Worm (Caenorhabditis elegans) whole organism, L1 larva: ENCODE data around the gene W06E11.1.

Experiments
- C16A3.4 ChIP-seq: fragments of 150-350 bp; optimal IDR thresholded peaks from 2 replicates; lab custom pipeline; 2014; ENCODE audit warnings: missing biosample characterization, missing genetic modification characterization
- Y116A8C.19 ChIP-seq: sonication (generic microtip); optimal IDR thresholded peaks from 2 replicates; lab custom pipeline; 2016; ENCODE audit warnings: missing compliant biosample characterization, missing genetic modification characterization, borderline replicate concordance
- aha-1 ChIP-seq: fragments of 150-350 bp; optimal IDR thresholded peaks from 2 replicates; lab custom pipeline; 2014; ENCODE audit warnings: missing biosample characterization, missing genetic modification characterization
- alr-1 ChIP-seq: fragments of 200-800 bp; sonication (Bioruptor generic); optimal IDR thresholded peaks from 2 replicates; lab custom pipeline; 2018; ENCODE audit warnings: borderline replicate concordance, mild to moderate bottlenecking, missing genetic modification characterization, missing compliant biosample characterization
- blmp-1 ChIP-seq: fragments of 150-350 bp; optimal IDR thresholded peaks from 2 replicates; lab custom pipeline; 2014; ENCODE audit warnings: missing biosample characterization, missing genetic modification characterization
- ces-1 ChIP-seq: fragments of 150-350 bp; optimal IDR thresholded peaks from 2 replicates; lab custom pipeline; 2014; ENCODE audit warnings: missing biosample characterization, missing genetic modification reagents, missing genetic modification characterization
- dpl-1 ChIP-seq, 3 experiments: fragments of 150-350 bp in 2 of 3; sonication (generic microtip) in 1 of 3; optimal IDR thresholded peaks; 2 replicates each; lab custom pipeline; 2014 to 2017; ENCODE audit warnings: missing biosample characterization in 3 of 3, missing genetic modification characterization in 3 of 3, missing genetic modification reagents in 3 of 3
- efl-1 ChIP-seq, 4 experiments: fragments of 150-350 bp; optimal IDR thresholded peaks in 3 of 4; peaks in 1 of 4; 1 replicate in 1 of 4; 2 replicates in 3 of 4; lab custom pipeline; 2014; ENCODE audit warnings: missing biosample characterization in 2 of 4, missing genetic modification characterization in 2 of 4, missing genetic modification reagents in 2 of 4
- egl-13 ChIP-seq: sonication (generic microtip); optimal IDR thresholded peaks from 2 replicates; lab custom pipeline; 2016; ENCODE audit warnings: missing genotype, missing genetic modification reagents, missing genetic modification characterization, missing compliant biosample characterization
- egl-27 ChIP-seq, 2 experiments: fragments of 150-350 bp in 1 of 2; sonication (generic microtip); optimal IDR thresholded peaks; 3 replicates each; lab custom pipeline; 2017 to 2018; ENCODE audit warnings: missing biosample characterization in 2 of 2, missing genetic modification characterization in 2 of 2, missing genetic modification reagents in 2 of 2
- elt-3 ChIP-seq, 6 experiments: fragments of 150-350 bp in 1 of 6; sonication (generic microtip); optimal IDR thresholded peaks; 2 replicates each; lab custom pipeline; 2017 to 2018; ENCODE audit warnings: missing biosample characterization in 6 of 6, missing genetic modification characterization in 6 of 6, inconsistent platforms in 1 of 6
- ets-5 ChIP-seq: fragments of 200-800 bp; sonication (Bioruptor generic); IDR thresholded peaks from 2 replicates; pipeline ENCODE4 v1.3.6; 2022; ENCODE audit warnings: missing genetic modification characterization, missing compliant biosample characterization
- fkh-4 ChIP-seq: sonication (generic microtip); optimal IDR thresholded peaks from 2 replicates; lab custom pipeline; 2016; ENCODE audit warnings: missing compliant biosample characterization, missing genetic modification characterization, borderline replicate concordance
- fkh-8 ChIP-seq: sonication (generic microtip); optimal IDR thresholded peaks from 2 replicates; lab custom pipeline; 2016; ENCODE audit warnings: mild to moderate bottlenecking, missing genetic modification characterization, missing compliant biosample characterization
- fos-1 ChIP-seq: fragments of 150-350 bp; optimal IDR thresholded peaks from 2 replicates; lab custom pipeline; 2014; ENCODE audit warnings: missing biosample characterization, missing genetic modification characterization
- grh-1 ChIP-seq: fragments of 200-800 bp; sonication (Bioruptor generic); IDR thresholded peaks from 2 replicates; pipeline ENCODE4 v1.3.6; 2022; ENCODE audit warnings: missing genetic modification reagents, missing genetic modification characterization, missing compliant biosample characterization
- hpl-2 ChIP-seq: fragments of 150-350 bp; optimal IDR thresholded peaks from 2 replicates; lab custom pipeline; 2014; ENCODE audit warnings: missing biosample characterization, missing genetic modification reagents, missing genetic modification characterization
- irx-1 ChIP-seq: sonication (generic microtip); optimal IDR thresholded peaks from 2 replicates; lab custom pipeline; 2016; ENCODE audit warnings: missing genetic modification characterization, missing compliant biosample characterization
- jun-1 ChIP-seq: fragments of 150-350 bp; optimal IDR thresholded peaks from 2 replicates; lab custom pipeline; 2014; ENCODE audit warnings: missing biosample characterization, missing genetic modification reagents, missing genetic modification characterization
- lin-14 ChIP-seq: fragments of 200-800 bp; sonication (Bioruptor generic); optimal IDR thresholded peaks from 2 replicates; lab custom pipeline; 2018; ENCODE audit warnings: mild to moderate bottlenecking, missing genetic modification characterization, moderate library complexity, missing compliant biosample characterization
- lin-15B ChIP-seq: fragments of 150-350 bp; sonication (generic microtip); optimal IDR thresholded peaks from 3 replicates; lab custom pipeline; 2014; ENCODE audit warnings: missing biosample characterization, missing genetic modification characterization
- lir-3 ChIP-seq: sonication (generic microtip); optimal IDR thresholded peaks from 2 replicates; lab custom pipeline; 2016; ENCODE audit warnings: mild to moderate bottlenecking, missing genetic modification characterization, moderate library complexity, missing compliant biosample characterization; ENCODE audit not compliant: poor library complexity
- lsy-2 ChIP-seq, 2 experiments: fragments of 150-350 bp; optimal IDR thresholded peaks; 2 replicates each; lab custom pipeline; 2014; ENCODE audit warnings: missing biosample characterization in 2 of 2, missing genetic modification characterization in 2 of 2
- mab-9 ChIP-seq: fragments of 200-800 bp; sonication (Bioruptor generic); IDR thresholded peaks from 2 replicates; pipeline ENCODE4 v1.3.6; 2022; ENCODE audit warnings: missing genetic modification reagents, missing genetic modification characterization, missing compliant biosample characterization
- mep-1 ChIP-seq: fragments of 150-350 bp; optimal IDR thresholded peaks from 2 replicates; lab custom pipeline; 2014; ENCODE audit warnings: missing biosample characterization, missing genetic modification characterization
- nhr-11 ChIP-seq: fragments of 150-350 bp; optimal IDR thresholded peaks from 2 replicates; lab custom pipeline; 2014; ENCODE audit warnings: missing biosample characterization, missing genetic modification characterization
- nhr-12 ChIP-seq: sonication (generic microtip); optimal IDR thresholded peaks from 2 replicates; lab custom pipeline; 2017; ENCODE audit warnings: missing biosample characterization, missing genetic modification characterization
- nhr-20 ChIP-seq: sonication (generic microtip); optimal IDR thresholded peaks from 2 replicates; lab custom pipeline; 2016; ENCODE audit warnings: mild to moderate bottlenecking, missing genetic modification characterization, missing compliant biosample characterization
- nhr-237 ChIP-seq: fragments of 150-350 bp; optimal IDR thresholded peaks from 2 replicates; lab custom pipeline; 2014; ENCODE audit warnings: missing biosample characterization, missing genetic modification characterization
- nhr-28 ChIP-seq: fragments of 150-350 bp; optimal IDR thresholded peaks from 2 replicates; lab custom pipeline; 2014; ENCODE audit warnings: missing biosample characterization, missing genetic modification characterization
- nhr-47 ChIP-seq: sonication (generic microtip); optimal IDR thresholded peaks from 2 replicates; lab custom pipeline; 2016; ENCODE audit warnings: mild to moderate bottlenecking, missing genetic modification characterization, moderate library complexity, missing compliant biosample characterization
- nhr-71 ChIP-seq: sonication (generic microtip); optimal IDR thresholded peaks from 2 replicates; lab custom pipeline; 2016; ENCODE audit warnings: mild to moderate bottlenecking, missing genetic modification characterization, moderate library complexity, missing compliant biosample characterization
- nhr-84 ChIP-seq: sonication (generic microtip); optimal IDR thresholded peaks from 2 replicates; lab custom pipeline; 2017; ENCODE audit warnings: missing biosample characterization, missing genetic modification characterization
- nhr-85 ChIP-seq: sonication (generic microtip); peaks from one replicate; lab custom pipeline; 2016; ENCODE audit warnings: missing genetic modification characterization, inconsistent platforms, missing compliant biosample characterization
- nhr-90 ChIP-seq: sonication (generic microtip); optimal IDR thresholded peaks from 2 replicates; lab custom pipeline; 2016; ENCODE audit warnings: mild to moderate bottlenecking, missing genetic modification characterization, missing compliant biosample characterization; ENCODE audit not compliant: poor library complexity
- rnt-1 ChIP-seq: sonication (generic microtip); optimal IDR thresholded peaks from 2 replicates; lab custom pipeline; 2016; ENCODE audit warnings: mild to moderate bottlenecking, missing genetic modification characterization, moderate library complexity, missing compliant biosample characterization
- skn-1 ChIP-seq: fragments of 150-350 bp; optimal IDR thresholded peaks from 2 replicates; lab custom pipeline; 2014; ENCODE audit warnings: missing biosample characterization, missing genetic modification characterization
- snu-23 ChIP-seq: sonication (generic microtip); optimal IDR thresholded peaks from 2 replicates; lab custom pipeline; 2016; ENCODE audit warnings: missing genetic modification characterization, missing compliant biosample characterization
- sox-4 ChIP-seq: sonication (generic microtip); optimal IDR thresholded peaks from 2 replicates; lab custom pipeline; 2016; ENCODE audit warnings: missing genetic modification characterization, missing compliant biosample characterization
- sptf-1 ChIP-seq: fragments of 150-350 bp; optimal IDR thresholded peaks from 2 replicates; lab custom pipeline; 2014; ENCODE audit warnings: missing biosample characterization, missing genetic modification characterization
- tlp-1 ChIP-seq: fragments of 150-350 bp; optimal IDR thresholded peaks from 2 replicates; lab custom pipeline; 2014; ENCODE audit warnings: missing biosample characterization, missing genetic modification characterization
- unc-130 ChIP-seq: fragments of 150-350 bp; optimal IDR thresholded peaks from 2 replicates; lab custom pipeline; 2017; ENCODE audit warnings: missing biosample characterization, missing genetic modification characterization, inconsistent platforms
- unc-62 ChIP-seq: fragments of 150-350 bp; optimal IDR thresholded peaks from 2 replicates; lab custom pipeline; 2014; ENCODE audit warnings: missing biosample characterization, missing genetic modification reagents, missing genetic modification characterization
- unc-86 ChIP-seq: sonication (generic microtip); optimal IDR thresholded peaks from 2 replicates; lab custom pipeline; 2016; ENCODE audit warnings: missing genetic modification characterization, missing compliant biosample characterization
- unc-98 ChIP-seq: fragments of 200-800 bp; sonication (Bioruptor generic); IDR thresholded peaks from 2 replicates; pipeline ENCODE4 v1.3.6; 2022; ENCODE audit warnings: missing genetic modification characterization, missing compliant biosample characterization
- vab-15 ChIP-seq: sonication (generic microtip); optimal IDR thresholded peaks from 2 replicates; lab custom pipeline; 2017; ENCODE audit warnings: missing genotype, mild to moderate bottlenecking, missing genetic modification characterization, missing compliant biosample characterization
- zag-1 ChIP-seq: fragments of 150-350 bp; optimal IDR thresholded peaks from 2 replicates; lab custom pipeline; 2014; ENCODE audit warnings: missing biosample characterization, missing genetic modification characterization
- zip-4 ChIP-seq: fragments of 200-800 bp; sonication (Bioruptor generic); optimal IDR thresholded peaks from 2 replicates; lab custom pipeline; 2018; ENCODE audit warnings: mild to moderate bottlenecking, missing genetic modification characterization, moderate library complexity, missing compliant biosample characterization
- ztf-11 ChIP-seq, 2 experiments: sonication (generic microtip); optimal IDR thresholded peaks; 2 replicates each; lab custom pipeline; 2016 to 2017; ENCODE audit warnings: missing genetic modification characterization in 2 of 2, missing biosample characterization in 1 of 2, missing compliant biosample characterization in 1 of 2

W06E11.1 gene

DNA sequence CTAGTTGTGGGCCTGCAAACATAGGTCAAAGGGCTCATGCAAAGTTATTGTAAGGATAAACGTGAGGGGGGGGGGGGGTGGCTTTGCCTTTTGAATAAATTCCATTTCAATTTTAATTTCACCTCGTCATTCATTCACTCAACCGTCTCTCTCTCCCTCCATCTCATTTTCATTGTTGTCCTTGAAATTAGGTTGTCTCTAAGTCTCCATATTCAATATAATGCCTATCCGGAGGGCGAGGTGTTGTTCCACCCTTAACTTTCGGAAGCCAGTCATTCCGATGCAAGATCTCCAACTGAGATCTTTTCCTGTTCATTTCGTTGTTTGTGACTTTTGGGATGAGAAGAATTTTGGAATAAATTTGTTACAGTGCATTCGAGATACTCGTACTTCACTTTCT, 15.4 kb downstream of the W06E11.1 start:
- TF ChIP-seq nhr-20 = peak; percentile 4
- TF ChIP-seq irx-1 (tag; lab: Kevin White, UChicago) = no peak
- TF ChIP-seq unc-86 (tag; lab: Kevin White, UChicago) = no peak
- TF ChIP-seq egl-27 (tag; optimal IDR thresholded peaks at IDR 0.05; lab: Kevin White, UChicago) = no peak
- no peak for TF ChIP-seq unc-62 (GFP tag; lab: Kevin White, UChicago)
- no peak for TF ChIP-seq lin-15B (tag; lab: Kevin White, UChicago)
- peak; percentile 76 for TF ChIP-seq nhr-85 (tag; lab: Kevin White, UChicago)
- no peak for TF ChIP-seq rnt-1 (tag; lab: Kevin White, UChicago)
- TF ChIP-seq snu-23 (GFP tag; lab: Kevin White, UChicago) = no peak
- TF ChIP-seq nhr-71 (tag; lab: Kevin White, UChicago) = no peak
- TF ChIP-seq fkh-8 (tag; lab: Kevin White, UChicago) = no peak
- no peak for TF ChIP-seq sptf-1 (tag; lab: Kevin White, UChicago)
- peak; percentile 95 for TF ChIP-seq blmp-1
- TF ChIP-seq zip-4 (GFP tag; lab: Kevin White, UChicago) = no peak
- TF ChIP-seq zag-1 (tag; lab: Kevin White, UChicago) = no peak
- TF ChIP-seq mep-1 = peak; percentile 65
- TF ChIP-seq lir-3 = no peak
- TF ChIP-seq sox-4 (tag; lab: Kevin White, UChicago) = no peak
- no peak for TF ChIP-seq mab-9
- no peak for TF ChIP-seq Y116A8C.19 (tag; lab: Kevin White, UChicago)
- TF ChIP-seq grh-1 (GFP tag; lab: Robert Waterston, UW) = no peak
- peak; percentile 77 for TF ChIP-seq lin-14 (GFP tag; lab: Kevin White, UChicago)
- TF ChIP-seq unc-130 (tag; lab: Kevin White, UChicago) = no peak
- TF ChIP-seq nhr-28 (tag; lab: Kevin White, UChicago) = no peak
- no peak for TF ChIP-seq alr-1 (tag; lab: Kevin White, UChicago)

DNA sequence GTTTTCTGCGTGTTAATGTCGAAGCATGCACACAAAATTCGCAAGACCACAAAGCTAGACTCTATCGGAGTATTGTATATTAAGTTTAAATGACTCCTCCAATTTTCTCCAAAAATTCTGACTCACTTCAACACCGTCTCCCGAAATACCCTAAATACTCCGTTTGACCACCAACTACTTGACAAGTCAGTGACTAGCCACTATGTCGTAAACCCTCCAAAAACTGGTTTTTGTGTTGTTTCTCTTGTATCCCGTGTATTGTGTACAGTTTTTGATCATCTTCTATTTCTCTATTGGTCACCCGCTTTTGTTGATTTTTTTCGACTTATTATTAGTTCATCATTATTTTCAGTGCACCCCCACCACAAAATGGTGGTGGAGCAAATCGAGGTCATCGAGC, 16.5 kb downstream of the W06E11.1 start, which contains the start of gene C09F5.1:
Gene C09F5.1, plus strand, starts transcription at position 353 of the 400 bp plus-strand sequence.
- TF ChIP-seq nhr-90 = peak; percentile 16
- TF ChIP-seq vab-15 = no peak
- no peak for TF ChIP-seq alr-1 (tag; lab: Kevin White, UChicago)
- TF ChIP-seq unc-86 (tag; lab: Kevin White, UChicago) = no peak
- TF ChIP-seq nhr-11 (tag; lab: Kevin White, UChicago) = no peak
- no peak for TF ChIP-seq sptf-1 (tag; lab: Kevin White, UChicago)
- no peak for TF ChIP-seq aha-1 (tag; lab: Kevin White, UChicago)
- TF ChIP-seq hpl-2 (GFP tag; lab: Kevin White, UChicago) = no peak
- peak; percentile 52 for TF ChIP-seq snu-23 (GFP tag; lab: Kevin White, UChicago)
- no peak for TF ChIP-seq ztf-11 (tag; optimal IDR thresholded peaks at IDR 0.05; lab: Kevin White, UChicago)
- no peak for TF ChIP-seq skn-1 (tag; lab: Kevin White, UChicago)
- peak; percentile 60 for TF ChIP-seq nhr-85 (tag; lab: Kevin White, UChicago)
- TF ChIP-seq lsy-2 (tag; optimal IDR thresholded peaks at IDR 0.05; lab: Kevin White, UChicago) = peak in 1 of 2 experiments; percentile 16
- no peak for TF ChIP-seq nhr-84 (tag; lab: Kevin White, UChicago)
- no peak for TF ChIP-seq egl-27 (tag; optimal IDR thresholded peaks at IDR 0.05; lab: Kevin White, UChicago)
- TF ChIP-seq fos-1 = no peak
- TF ChIP-seq nhr-47 (tag; lab: Kevin White, UChicago) = peak; percentile 1
- TF ChIP-seq dpl-1 (GFP tag; optimal IDR thresholded peaks at IDR 0.05; lab: Kevin White, UChicago) = no peak
- TF ChIP-seq elt-3 (tag; optimal IDR thresholded peaks at IDR 0.05; lab: Kevin White, UChicago) = peak in 2 of 6 experiments; percentile 34 to 35
- peak; percentile 18 for TF ChIP-seq nhr-20
- peak; percentile 66 for TF ChIP-seq blmp-1
- no peak for TF ChIP-seq nhr-12 (tag; lab: Kevin White, UChicago)
- TF ChIP-seq fkh-8 (tag; lab: Kevin White, UChicago) = no peak
- TF ChIP-seq jun-1 (tag; lab: Kevin White, UChicago) = no peak
- TF ChIP-seq ces-1 (GFP tag; lab: Kevin White, UChicago) = no peak
- no peak for TF ChIP-seq unc-62 (GFP tag; lab: Kevin White, UChicago)
- peak; percentile 15 for TF ChIP-seq nhr-71 (tag; lab: Kevin White, UChicago)
- TF ChIP-seq lin-14 (GFP tag; lab: Kevin White, UChicago) = peak; percentile 62
- TF ChIP-seq nhr-237 = no peak
- peak; percentile 24 for TF ChIP-seq C16A3.4 (tag; lab: Kevin White, UChicago)
- no peak for TF ChIP-seq efl-1 (optimal IDR thresholded peaks at IDR 0.05; lab: Kevin White, UChicago)
- TF ChIP-seq efl-1 (GFP tag; optimal IDR thresholded peaks at IDR 0.05 in 1 of 2; lab: Kevin White, UChicago) = peak in 1 of 2 experiments; percentile 45
- no peak for TF ChIP-seq ets-5 (GFP tag; lab: Robert Waterston, UW)
- TF ChIP-seq fkh-4 = no peak
- no peak for TF ChIP-seq tlp-1 (tag; lab: Kevin White, UChicago)
- TF ChIP-seq unc-98 = no peak
- TF ChIP-seq egl-13 (tag; lab: Kevin White, UChicago) = no peak
